Fruit fly (Drosophila melanogaster): ENCODE results near the gene CG13693.

The CG13693 gene

dm6 chr2L:277122-277671 is 44.9 kb downstream of the CG13693 start, which contains the start of gene smo (continued):
- TF ChIP-seq Bgb (GFP tag; IDR thresholded peaks at IDR 0.05; ENCODE audit: partially characterized antibody) (peak; percentile 87), Ptx1 (GFP tag; IDR thresholded peaks at IDR 0.05) (peak; percentile 24; the same call in 1 of the 2 replicates), Optix (GFP tag; IDR thresholded peaks at IDR 0.05) (no peak), CG10209 (GFP tag; optimal IDR thresholded peaks at IDR 0.05) (no peak), gce (GFP tag; IDR thresholded peaks at IDR 0.05) (no peak), CG12155 (GFP tag; optimal IDR thresholded peaks at IDR 0.05) (no peak), da (GFP tag; optimal IDR thresholded peaks at IDR 0.05) (no peak), h (optimal IDR thresholded peaks at IDR 0.05) (no peak), CG10147 (GFP tag; optimal IDR thresholded peaks at IDR 0.05) (peak; percentile 48), CG17186 (GFP tag; optimal IDR thresholded peaks at IDR 0.05) (peak; percentile 96), twi (tag; optimal IDR thresholded peaks at IDR 0.05) (peak; percentile 25), Stat92E (GFP tag; optimal IDR thresholded peaks at IDR 0.05) (peak in 1 of 3 experiments; percentile 14), lmd (GFP tag; IDR thresholded peaks at IDR 0.05) (no peak), Bdp1 (GFP tag; optimal IDR thresholded peaks at IDR 0.05) (no peak), lilli (GFP tag; optimal IDR thresholded peaks at IDR 0.05) (peak; percentile 60), Poxn (GFP tag; IDR thresholded peaks at IDR 0.05) (no peak), CG13624 (GFP tag; optimal IDR thresholded peaks at IDR 0.05) (peak; percentile 24), CG4730 (GFP tag; IDR thresholded peaks at IDR 0.05) (no peak), sr (GFP tag; IDR thresholded peaks at IDR 0.05) (no peak), maf-S (GFP tag; optimal IDR thresholded peaks at IDR 0.05) (peak; percentile 29), CG15011 (GFP tag; optimal IDR thresholded peaks at IDR 0.05) (no peak), lbe (GFP tag; optimal IDR thresholded peaks at IDR 0.05) (no peak), zen2 (GFP tag; IDR thresholded peaks at IDR 0.05; ENCODE audit: partially characterized antibody) (peak; percentile 57; the same call in 1 of the 3 replicates), phol (tag; optimal IDR thresholded peaks at IDR 0.05) (peak; percentile 64), dm (GFP tag; optimal IDR thresholded peaks at IDR 0.05) (peak; percentile 83), Neu2 (GFP tag; optimal IDR thresholded peaks at IDR 0.05; ENCODE audit: borderline replicate concordance) (no peak), NC2β (GFP tag; optimal IDR thresholded peaks at IDR 0.05) (peak; percentile 56), Dbx (GFP tag; IDR thresholded peaks at IDR 0.05) (no peak), CG1024 (GFP tag; IDR thresholded peaks at IDR 0.05) (no peak), CG17802 (tag; optimal IDR thresholded peaks at IDR 0.05) (no peak), bsh (GFP tag; optimal IDR thresholded peaks at IDR 0.05) (peak in 1 of 2 experiments; percentile 3), MTF-1 (GFP tag; optimal IDR thresholded peaks at IDR 0.05; ENCODE audit: borderline replicate concordance) (no peak), HLH4C (GFP tag; IDR thresholded peaks at IDR 0.05; ENCODE audit: partially characterized antibody) (peak; percentile 86), disco-r (GFP tag; optimal IDR thresholded peaks at IDR 0.05) (peak; percentile 34), CG16863 (GFP tag; optimal IDR thresholded peaks at IDR 0.05) (peak; percentile 96), jing (GFP tag; optimal IDR thresholded peaks at IDR 0.05) (no peak), croc (GFP tag; conservative IDR thresholded peaks at IDR 0.05) (no peak), CG32772 (GFP tag; IDR thresholded peaks at IDR 0.05) (no peak), Sry-β (GFP tag; optimal IDR thresholded peaks at IDR 0.05) (no peak), cas (GFP tag; IDR thresholded peaks at IDR 0.05) (0 out of 2 replicates have a peak, but pooled peaks have one; percentile 14), kay (GFP tag; optimal IDR thresholded peaks at IDR 0.05) (no peak), ab (GFP tag; optimal IDR thresholded peaks at IDR 0.05) (no peak), knrl (GFP tag; IDR thresholded peaks at IDR 0.05; ENCODE audit: partially characterized antibody) (peak; percentile 90), CG1233 (GFP tag; optimal IDR thresholded peaks at IDR 0.05) (no peak), CG11398 (GFP tag; optimal IDR thresholded peaks at IDR 0.05) (peak; percentile 27), tup (GFP tag; optimal IDR thresholded peaks at IDR 0.05) (no peak), tap (tag; optimal IDR thresholded peaks at IDR 0.05) (no peak), B-H2 (GFP tag; optimal IDR thresholded peaks at IDR 0.05) (no peak), CG4328 (GFP tag; optimal IDR thresholded peaks at IDR 0.05) (no peak), CG17612 (GFP tag; IDR thresholded peaks at IDR 0.05) (no peak; the same call in 1 of the 2 replicates), Hmx (GFP tag; optimal IDR thresholded peaks at IDR 0.05) (no peak)

All from whole organism, embryonic.